Fruit fly (Drosophila melanogaster): Measurements from ENCODE around the gene Hml.

The Hml gene

dm6 chr3L:13862403-13862802 lies 16.5 kb downstream of the Hml start (continued):
- TF ChIP-seq CG33557 (GFP tag; optimal IDR thresholded peaks at IDR 0.05): peak; percentile 12
- TF ChIP-seq odd (GFP tag; optimal IDR thresholded peaks at IDR 0.05): peak; percentile 40
- peak; percentile 83 for TF ChIP-seq CG17612 (GFP tag; IDR thresholded peaks at IDR 0.05)
- TF ChIP-seq BEAF-32 (GFP tag; optimal IDR thresholded peaks at IDR 0.05): no peak
- no peak for TF ChIP-seq D (optimal IDR thresholded peaks at IDR 0.05)
- TF ChIP-seq D (GFP tag; optimal IDR thresholded peaks at IDR 0.05): no peak
- peak; percentile 58 for TF ChIP-seq Ets97D (GFP tag; optimal IDR thresholded peaks at IDR 0.05)
- peak; percentile 63 for TF ChIP-seq gsb-n (tag; optimal IDR thresholded peaks at IDR 0.05)
- TF ChIP-seq ato (GFP tag; IDR thresholded peaks at IDR 0.05; ENCODE audit: partially characterized antibody): 0 out of 2 replicates have a peak, but pooled peaks have one; percentile 22
- peak; percentile 9 for TF ChIP-seq trem (tag; optimal IDR thresholded peaks at IDR 0.05)
- TF ChIP-seq CG2120 (GFP tag; optimal IDR thresholded peaks at IDR 0.05): peak; percentile 96
- TF ChIP-seq zen (tag; optimal IDR thresholded peaks at IDR 0.05): no peak
- TF ChIP-seq gfzf (GFP tag; optimal IDR thresholded peaks at IDR 0.05): no peak
- peak; percentile 74 for TF ChIP-seq ranshi (GFP tag; IDR thresholded peaks at IDR 0.05)
- no peak for TF ChIP-seq CG2116 (GFP tag; optimal IDR thresholded peaks at IDR 0.05)
- TF ChIP-seq ftz-f1 (GFP tag; optimal IDR thresholded peaks at IDR 0.05): peak; percentile 94
- TF ChIP-seq nom (GFP tag; optimal IDR thresholded peaks at IDR 0.05): no peak
- TF ChIP-seq Ravus (GFP tag; IDR thresholded peaks at IDR 0.05): no peak
- peak; percentile 72 for TF ChIP-seq Dip3 (GFP tag; optimal IDR thresholded peaks at IDR 0.05)
- peak; percentile 87 for TF ChIP-seq gem (tag; optimal IDR thresholded peaks at IDR 0.05)
- peak; percentile 96 for TF ChIP-seq CG6175 (GFP tag; IDR thresholded peaks at IDR 0.05)
- no peak for TF ChIP-seq lola (GFP tag; optimal IDR thresholded peaks at IDR 0.05)
- TF ChIP-seq unpg (GFP tag; optimal IDR thresholded peaks at IDR 0.05): peak; percentile 83
- TF ChIP-seq CG6854 (GFP tag; optimal IDR thresholded peaks at IDR 0.05): peak; percentile 52
- TF ChIP-seq ssp (GFP tag; IDR thresholded peaks at IDR 0.05): peak; percentile 74; the same call in 1 of the 2 replicates
- peak; percentile 68 for TF ChIP-seq NC2β (GFP tag; optimal IDR thresholded peaks at IDR 0.05)
- peak; percentile 87 for TF ChIP-seq pum (GFP tag; optimal IDR thresholded peaks at IDR 0.05)
- peak; percentile 83 for TF ChIP-seq CG18619 (GFP tag; optimal IDR thresholded peaks at IDR 0.05)
- TF ChIP-seq Hr3 (GFP tag; optimal IDR thresholded peaks at IDR 0.05): peak; percentile 85
- no peak for TF ChIP-seq CG3281 (GFP tag; optimal IDR thresholded peaks at IDR 0.05)
- 0 out of 3 replicates have a peak, but pooled peaks have one; percentile 31 for TF ChIP-seq mld (GFP tag; IDR thresholded peaks at IDR 0.05; ENCODE audit: partially characterized antibody)
- no peak for TF ChIP-seq CG6765 (GFP tag; optimal IDR thresholded peaks at IDR 0.05)
- no peak for TF ChIP-seq CG2199 (GFP tag; IDR thresholded peaks at IDR 0.05)
- TF ChIP-seq Lpt (GFP tag; optimal IDR thresholded peaks at IDR 0.05): no peak
- peak; percentile 55 for TF ChIP-seq Hand (GFP tag; optimal IDR thresholded peaks at IDR 0.05)
- TF ChIP-seq CG7963 (GFP tag; IDR thresholded peaks at IDR 0.05; ENCODE audit: partially characterized antibody): peak; percentile 55; the same call in 2 of the 3 replicates
- TF ChIP-seq chif (GFP tag; optimal IDR thresholded peaks at IDR 0.05): peak; percentile 83 to 86
- peak; percentile 49; the same call in 1 of the 2 replicates for TF ChIP-seq Rx (GFP tag; IDR thresholded peaks at IDR 0.05)
- TF ChIP-seq CG6254 (GFP tag; optimal IDR thresholded peaks at IDR 0.05): no peak
- peak; percentile 48 for TF ChIP-seq Scr (GFP tag; IDR thresholded peaks at IDR 0.05; ENCODE audit: partially characterized antibody)
- no peak for TF ChIP-seq Asciz (GFP tag; optimal IDR thresholded peaks at IDR 0.05)
- peak; percentile 57; the same call in 1 of the 2 replicates for TF ChIP-seq al (GFP tag; IDR thresholded peaks at IDR 0.05)
- TF ChIP-seq tio (GFP tag; optimal IDR thresholded peaks at IDR 0.05): peak; percentile 52
- TF ChIP-seq Gug (GFP tag; IDR thresholded peaks at IDR 0.05): peak; percentile 100
- no peak for TF ChIP-seq Vsx1 (GFP tag; optimal IDR thresholded peaks at IDR 0.05)
- TF ChIP-seq CG9797 (GFP tag; optimal IDR thresholded peaks at IDR 0.05): no peak
- no peak for TF ChIP-seq CG10147 (GFP tag; optimal IDR thresholded peaks at IDR 0.05)
- no peak for TF ChIP-seq hth (optimal IDR thresholded peaks at IDR 0.05)
- TF ChIP-seq CoRest (tag; optimal IDR thresholded peaks at IDR 0.05): peak; percentile 84
- no peak for TF ChIP-seq CG18599 (GFP tag; optimal IDR thresholded peaks at IDR 0.05)
